Fruit fly (Drosophila melanogaster) whole organism, embryonic: Measurements from ENCODE around the gene CG8176.
A peak's percentile ranks its signal among the peaks of the same experiment; 100 is the strongest.

Source experiments
- Aef1 ChIP-seq: fragments of 200-800 bp; sonication (Bioruptor generic); IDR thresholded peaks from 3 replicates; pipeline ENCODE4 v1.3.6; 2022; ENCODE audit warnings: missing biosample characterization, missing genetic modification characterization
- CG10267 ChIP-seq: fragments of 200-800 bp; sonication (Bioruptor generic); optimal IDR thresholded peaks from 2 replicates; lab custom pipeline; 2018; ENCODE audit warnings: missing biosample characterization, mild to moderate bottlenecking, missing genetic modification characterization, moderate library complexity
- CG11456 ChIP-seq: fragments of 200-800 bp; sonication (Bioruptor generic); IDR thresholded peaks from 3 replicates; pipeline ENCODE4 v1.3.6; 2022; ENCODE audit warnings: missing biosample characterization, missing genetic modification characterization
- CG12659 ChIP-seq: fragments of 200-800 bp; sonication (Bioruptor generic); optimal IDR thresholded peaks from 3 replicates; lab custom pipeline; 2017; ENCODE audit warnings: mild to moderate bottlenecking, missing biosample characterization, missing genetic modification reagents, missing genetic modification characterization
- CG13894 ChIP-seq: fragments of 200-800 bp; sonication (Bioruptor generic); optimal IDR thresholded peaks from 3 replicates; lab custom pipeline; 2018; ENCODE audit warnings: missing biosample characterization, mild to moderate bottlenecking, missing genetic modification characterization, moderate library complexity
- CG1602 ChIP-seq: fragments of 200-800 bp; sonication (Bioruptor generic); optimal IDR thresholded peaks from 3 replicates; lab custom pipeline; 2016; ENCODE audit warnings: missing biosample characterization, missing genetic modification characterization
- CG16815 ChIP-seq: fragments of 200-800 bp; sonication (Bioruptor generic); optimal IDR thresholded peaks from 3 replicates; lab custom pipeline; 2017; ENCODE audit warnings: missing biosample characterization, mild to moderate bottlenecking, missing genetic modification characterization
- CG17802 ChIP-seq: fragments of 200-800 bp; sonication (Bioruptor generic); optimal IDR thresholded peaks from 2 replicates; lab custom pipeline; 2018; ENCODE audit warnings: missing biosample characterization, mild to moderate bottlenecking, missing genetic modification characterization, moderate library complexity
- CG18619 ChIP-seq: fragments of 200-800 bp; sonication (Bioruptor generic); optimal IDR thresholded peaks from 3 replicates; lab custom pipeline; 2017; ENCODE audit warnings: missing biosample characterization, mild to moderate bottlenecking, missing genetic modification characterization
- CG2199 ChIP-seq: fragments of 200-800 bp; sonication (Bioruptor generic); IDR thresholded peaks from 3 replicates; pipeline ENCODE4 v1.3.6; 2022; ENCODE audit warnings: missing biosample characterization, missing genetic modification characterization
- CG2712 ChIP-seq: fragments of 200-800 bp; optimal IDR thresholded peaks from 3 replicates; lab custom pipeline; 2019; ENCODE audit warnings: missing biosample characterization, mild to moderate bottlenecking, missing genetic modification characterization, moderate library complexity
- CG4282 ChIP-seq: fragments of 200-800 bp; sonication (Bioruptor generic); optimal IDR thresholded peaks from 2 replicates; lab custom pipeline; 2016; ENCODE audit warnings: missing biosample characterization, missing genetic modification characterization
- CG43689 ChIP-seq: fragments of 200-800 bp; sonication (Bioruptor generic); IDR thresholded peaks from 2 replicates; pipeline ENCODE4 v1.3.6; 2022; ENCODE audit warnings: missing biosample characterization, missing genetic modification characterization
- CG4424 ChIP-seq: fragments of 200-800 bp; sonication (Bioruptor generic); optimal IDR thresholded peaks from 3 replicates; lab custom pipeline; 2016; ENCODE audit warnings: missing biosample characterization, missing genetic modification characterization
- CG4617 ChIP-seq: fragments of 200-800 bp; sonication (Bioruptor generic); optimal IDR thresholded peaks from 3 replicates; lab custom pipeline; 2016; ENCODE audit warnings: missing biosample characterization, missing genetic modification characterization, borderline replicate concordance
- CG4854 ChIP-seq: fragments of 200-800 bp; sonication (Bioruptor generic); optimal IDR thresholded peaks from 2 replicates; lab custom pipeline; 2016; ENCODE audit warnings: missing biosample characterization, missing genetic modification characterization, inconsistent platforms
- CG7745 ChIP-seq: fragments of 200-800 bp; sonication (Bioruptor generic); optimal IDR thresholded peaks from 2 replicates; lab custom pipeline; 2018; ENCODE audit warnings: missing biosample characterization, mild to moderate bottlenecking, missing genetic modification characterization, moderate library complexity
- CG8089 ChIP-seq: fragments of 200-800 bp; sonication (Bioruptor generic); optimal IDR thresholded peaks from 3 replicates; lab custom pipeline; 2016; ENCODE audit warnings: missing biosample characterization, missing genetic modification characterization
- CG9215 ChIP-seq: fragments of 200-800 bp; sonication (Bioruptor generic); IDR thresholded peaks from 2 replicates; pipeline ENCODE4 v1.3.6; 2022; ENCODE audit warnings: missing biosample characterization, missing genetic modification characterization
- CG9797 ChIP-seq: fragments of 200-800 bp; sonication (Bioruptor generic); optimal IDR thresholded peaks from 3 replicates; lab custom pipeline; 2018; ENCODE audit warnings: missing biosample characterization, mild to moderate bottlenecking, missing genetic modification characterization
- Dll ChIP-seq: fragments of 200-800 bp; sonication (Bioruptor generic); IDR thresholded peaks from 4 replicates; pipeline ENCODE4 v1.3.6; 2022; ENCODE audit warnings: missing biosample characterization, missing genetic modification characterization; ENCODE audit not compliant: partially characterized antibody
- Elba2 ChIP-seq: fragments of 200-800 bp; sonication (Bioruptor generic); optimal IDR thresholded peaks from 3 replicates; lab custom pipeline; 2016; ENCODE audit warnings: missing biosample characterization, missing genetic modification characterization
- Fer2 ChIP-seq: fragments of 200-800 bp; sonication (Bioruptor generic); optimal IDR thresholded peaks from 2 replicates; lab custom pipeline; 2018; ENCODE audit warnings: missing biosample characterization, mild to moderate bottlenecking, missing genetic modification characterization, moderate library complexity
- H2.0 ChIP-seq: fragments of 200-800 bp; sonication (Bioruptor generic); IDR thresholded peaks from 2 replicates; pipeline ENCODE4 v1.3.6; 2022; ENCODE audit warnings: missing biosample characterization, missing genetic modification characterization
- Jarid2 ChIP-seq: fragments of 200-800 bp; sonication (Bioruptor generic); optimal IDR thresholded peaks from 3 replicates; lab custom pipeline; 2017; ENCODE audit warnings: mild to moderate bottlenecking, missing biosample characterization, missing genetic modification reagents, missing genetic modification characterization
- Lpt ChIP-seq: fragments of >200 bp; optimal IDR thresholded peaks from 2 replicates; lab custom pipeline; 2018; ENCODE audit warnings: missing biosample characterization, missing genetic modification characterization
- MESR4 ChIP-seq: fragments of 200-800 bp; sonication (Bioruptor generic); optimal IDR thresholded peaks from 2 replicates; lab custom pipeline; 2018; ENCODE audit warnings: missing biosample characterization, mild to moderate bottlenecking, missing genetic modification characterization, moderate library complexity
- Mad ChIP-seq: fragments of 200-800 bp; sonication (Bioruptor generic); optimal IDR thresholded peaks from 2 replicates; lab custom pipeline; 2016; ENCODE audit warnings: missing biosample characterization, missing genetic modification characterization
- Med ChIP-seq: fragments of 200-800 bp; sonication (Bioruptor generic); peaks from one replicate; lab custom pipeline; 2016; ENCODE audit warnings: missing biosample characterization, missing genetic modification characterization, mild to moderate bottlenecking, inconsistent platforms, moderate library complexity
- NC2α ChIP-seq: fragments of 200-800 bp; sonication (Bioruptor generic); optimal IDR thresholded peaks from 2 replicates; lab custom pipeline; 2016; ENCODE audit warnings: missing biosample characterization, missing genetic modification characterization
- Nf-YC ChIP-seq: fragments of 200-800 bp; optimal IDR thresholded peaks from 3 replicates; lab custom pipeline; 2019; ENCODE audit warnings: missing biosample characterization, mild to moderate bottlenecking, missing genetic modification characterization, moderate library complexity
- Oli ChIP-seq: fragments of 200-800 bp; sonication (Bioruptor generic); optimal IDR thresholded peaks from 2 replicates; lab custom pipeline; 2018; ENCODE audit warnings: missing biosample characterization, mild to moderate bottlenecking, missing genetic modification characterization, moderate library complexity
- Sry-δ ChIP-seq: fragments of 200-800 bp; sonication (Bioruptor generic); optimal IDR thresholded peaks from 2 replicates; lab custom pipeline; 2016; ENCODE audit warnings: missing biosample characterization, missing genetic modification characterization
- Usf ChIP-seq: fragments of 200-800 bp; sonication (Bioruptor generic); optimal IDR thresholded peaks from 2 replicates; lab custom pipeline; 2017; ENCODE audit warnings: missing genotype, missing biosample characterization, missing genetic modification characterization
- dan ChIP-seq: fragments of 200-800 bp; sonication (Bioruptor generic); IDR thresholded peaks from 2 replicates; pipeline ENCODE4 v1.3.6; 2022; ENCODE audit warnings: missing biosample characterization, missing genetic modification characterization
- dati ChIP-seq: fragments of 200-800 bp; sonication (Bioruptor generic); IDR thresholded peaks from 2 replicates; pipeline ENCODE4 v1.3.6; 2022; ENCODE audit warnings: missing biosample characterization, missing genetic modification characterization
- dmrt11E ChIP-seq: fragments of 200-800 bp; sonication (Bioruptor generic); optimal IDR thresholded peaks from 3 replicates; lab custom pipeline; 2018; ENCODE audit warnings: missing biosample characterization, mild to moderate bottlenecking, missing genetic modification characterization, moderate library complexity
- exex ChIP-seq: fragments of 200-800 bp; sonication (Bioruptor generic); optimal IDR thresholded peaks from 4 replicates; lab custom pipeline; 2018; ENCODE audit warnings: missing biosample characterization, mild to moderate bottlenecking, missing genetic modification characterization, moderate library complexity
- lmd ChIP-seq: fragments of 200-800 bp; sonication (Bioruptor generic); IDR thresholded peaks from 2 replicates; pipeline ENCODE4 v1.3.6; 2022; ENCODE audit warnings: missing biosample characterization, missing genetic modification characterization
- lola ChIP-seq, 3 experiments: fragments of >200 bp in 2 of 3; fragments of 200-800 bp in 1 of 3; sonication (Bioruptor generic) in 1 of 3; optimal IDR thresholded peaks; 2 replicates each; lab custom pipeline; 2017 to 2019; ENCODE audit warnings: missing biosample characterization in 3 of 3, missing genetic modification characterization in 3 of 3, mild to moderate bottlenecking in 1 of 3, moderate library complexity in 1 of 3
- luna ChIP-seq: fragments of 200-800 bp; sonication (Bioruptor generic); optimal IDR thresholded peaks from 2 replicates; lab custom pipeline; 2016; ENCODE audit warnings: missing biosample characterization, missing genetic modification characterization
- mam ChIP-seq: fragments of 200-800 bp; sonication (Bioruptor generic); optimal IDR thresholded peaks from 3 replicates; lab custom pipeline; 2016; ENCODE audit warnings: missing biosample characterization, missing genetic modification characterization
- nmo ChIP-seq: fragments of 200-800 bp; sonication (Bioruptor generic); optimal IDR thresholded peaks from 2 replicates; lab custom pipeline; 2018; ENCODE audit warnings: missing biosample characterization, mild to moderate bottlenecking, missing genetic modification characterization, moderate library complexity
- pho ChIP-seq: fragments of 200-800 bp; sonication (Bioruptor generic); optimal IDR thresholded peaks from 2 replicates; lab custom pipeline; 2016; ENCODE audit warnings: missing biosample characterization, missing genetic modification characterization
- sisA ChIP-seq: fragments of 200-800 bp; sonication (Bioruptor generic); IDR thresholded peaks from 2 replicates; pipeline ENCODE4 v1.3.6; 2022; ENCODE audit warnings: missing biosample characterization, missing genetic modification characterization
- stc ChIP-seq: fragments of 200-800 bp; sonication (Bioruptor generic); IDR thresholded peaks from 2 replicates; pipeline ENCODE4 v1.3.6; 2022; ENCODE audit warnings: missing biosample characterization, missing genetic modification characterization
- tna ChIP-seq: fragments of 200-800 bp; sonication (Bioruptor generic); IDR thresholded peaks from 2 replicates; pipeline ENCODE4 v1.3.6; 2022; ENCODE audit warnings: missing biosample characterization, missing genetic modification characterization; ENCODE audit not compliant: partially characterized antibody
- vnd ChIP-seq: fragments of 200-800 bp; sonication (Bioruptor generic); IDR thresholded peaks from 3 replicates; pipeline ENCODE4 v1.3.6; 2022; ENCODE audit warnings: missing biosample characterization, missing genetic modification characterization; ENCODE audit not compliant: partially characterized antibody

The CG8176 gene

dm6 chr3R:9551659-9552435 is 36.0 kb downstream of the CG8176 start, which contains the start of the genes mura and RnpS1 (continued):
- TF ChIP-seq CG9215 (GFP tag; lab: Robert Waterston, UW): no peak
- peak; percentile 14 for TF ChIP-seq Nf-YC (tag; lab: Kevin White, UChicago)
- TF ChIP-seq NC2α (GFP tag; lab: Kevin White, UChicago): no peak
- no peak for TF ChIP-seq CG7745 (tag; lab: Kevin White, UChicago)
- TF ChIP-seq dati: no peak
- no peak for TF ChIP-seq pho (GFP tag; lab: Kevin White, UChicago)
- no peak for TF ChIP-seq lola (GFP tag; optimal IDR thresholded peaks at IDR 0.05; lab: Kevin White, UChicago)
- no peak for TF ChIP-seq Aef1 (GFP tag; lab: Robert Waterston, UW)
- TF ChIP-seq MESR4 (GFP tag; lab: Kevin White, UChicago): peak; percentile 72
- TF ChIP-seq CG18619 (GFP tag; lab: Kevin White, UChicago): no peak
- TF ChIP-seq CG4282 (GFP tag; lab: Kevin White, UChicago): no peak
- TF ChIP-seq Jarid2 (GFP tag; lab: Kevin White, UChicago): no peak
- TF ChIP-seq CG1602 (GFP tag; lab: Kevin White, UChicago): no peak
- peak; percentile 43 for TF ChIP-seq CG12659 (GFP tag; lab: Kevin White, UChicago)
- no peak for TF ChIP-seq dan (GFP tag; lab: Robert Waterston, UW)
- TF ChIP-seq Oli (tag; lab: Kevin White, UChicago): no peak
- TF ChIP-seq CG2199: no peak
- no peak for TF ChIP-seq luna
- TF ChIP-seq lmd: no peak
- TF ChIP-seq sisA (GFP tag; lab: Robert Waterston, UW): no peak
- no peak for TF ChIP-seq Lpt
- no peak for TF ChIP-seq CG4424 (GFP tag; lab: Kevin White, UChicago)
- TF ChIP-seq exex (tag; lab: Kevin White, UChicago): no peak
- no peak for TF ChIP-seq H2.0 (GFP tag; lab: Robert Waterston, UW)
- TF ChIP-seq Fer2 (tag; lab: Kevin White, UChicago): no peak
- TF ChIP-seq CG11456 (GFP tag; lab: Robert Waterston, UW): no peak
- TF ChIP-seq Sry-δ (GFP tag; lab: Kevin White, UChicago): no peak
- peak; percentile 59 for TF ChIP-seq CG10267 (tag; lab: Kevin White, UChicago)
- peak; percentile 38 for TF ChIP-seq nmo (GFP tag; lab: Kevin White, UChicago)
- no peak for TF ChIP-seq Elba2 (GFP tag; lab: Kevin White, UChicago)
- no peak for TF ChIP-seq Usf
- TF ChIP-seq CG2712 (tag; lab: Kevin White, UChicago): peak; percentile 38
- no peak for TF ChIP-seq vnd (GFP tag; lab: Robert Waterston, UW)

dm6 chr3R:9555334-9555974 is 39.6 kb downstream of the CG8176 start, which contains the start of the genes CG9386 and BckdhA:
Gene CG9386 (minus strand): TSS chr3R:9555408.
Gene BckdhA (plus strand): TSS chr3R:9555785.
- no peak for TF ChIP-seq CG4854
- peak; percentile 63 for TF ChIP-seq CG13894 (tag; lab: Kevin White, UChicago)
- TF ChIP-seq CG17802 (tag; lab: Kevin White, UChicago): no peak
- peak; percentile 85 for TF ChIP-seq Dll (GFP tag; lab: Robert Waterston, UW)
- TF ChIP-seq mam (GFP tag; lab: Kevin White, UChicago): peak; percentile 75
- TF ChIP-seq NC2α (GFP tag; lab: Kevin White, UChicago): no peak
- no peak for TF ChIP-seq CG43689 (GFP tag; lab: Robert Waterston, UW)
- TF ChIP-seq CG4617 (GFP tag; lab: Kevin White, UChicago): no peak
- peak; percentile 0 for TF ChIP-seq dmrt11E
- no peak for TF ChIP-seq CG9797
- TF ChIP-seq Med (GFP tag; lab: Kevin White, UChicago): peak; percentile 92
- TF ChIP-seq CG8089 (GFP tag; lab: Kevin White, UChicago): peak; percentile 28
- peak; percentile 40 for TF ChIP-seq Mad (GFP tag; lab: Kevin White, UChicago)
- no peak for TF ChIP-seq Usf
- TF ChIP-seq Lpt: no peak
- no peak for TF ChIP-seq tna (GFP tag; lab: Robert Waterston, UW)
- no peak for TF ChIP-seq CG16815 (GFP tag; lab: Kevin White, UChicago)
- TF ChIP-seq stc (GFP tag; lab: Robert Waterston, UW): no peak
